Worm (Caenorhabditis elegans) whole organism, young adult: Measurements from ENCODE around the gene F46C5.6.

Source experiments
- C06A6.2 ChIP-seq: fragments of 200-800 bp; sonication (Bioruptor generic); conservative IDR thresholded peaks from 2 replicates; pipeline ENCODE4 v1.3.6; 2022; ENCODE audit warnings: missing genetic modification characterization, missing compliant biosample characterization
- D2030.7 ChIP-seq: fragments of 200-800 bp; sonication (Bioruptor generic); IDR thresholded peaks from 2 replicates; pipeline ENCODE4 v1.3.6; 2022; ENCODE audit warnings: missing genetic modification reagents, missing genetic modification characterization, missing compliant biosample characterization
- F10E7.11 ChIP-seq: sonication (generic microtip); optimal IDR thresholded peaks from 2 replicates; lab custom pipeline; 2017; ENCODE audit warnings: mild to moderate bottlenecking, missing genetic modification characterization, moderate library complexity, missing compliant biosample characterization
- F33H1.4 ChIP-seq: fragments of 200-800 bp; sonication (Bioruptor generic); IDR thresholded peaks from 2 replicates; pipeline ENCODE4 v1.3.6; 2022; ENCODE audit warnings: missing genetic modification reagents, missing genetic modification characterization, missing compliant biosample characterization
- F37B4.10 ChIP-seq: fragments of 200-800 bp; sonication (Bioruptor generic); IDR thresholded peaks from 2 replicates; pipeline ENCODE4 v1.3.6; 2022; ENCODE audit warnings: missing genetic modification characterization, missing compliant biosample characterization
- F55B11.4 ChIP-seq: sonication (generic microtip); optimal IDR thresholded peaks from 2 replicates; lab custom pipeline; 2016; ENCODE audit warnings: missing compliant biosample characterization, missing genetic modification characterization, borderline replicate concordance; ENCODE audit not compliant: insufficient read depth
- T26A5.8 ChIP-seq: sonication (generic microtip); optimal IDR thresholded peaks from 2 replicates; lab custom pipeline; 2016; ENCODE audit warnings: missing genetic modification characterization, missing compliant biosample characterization
- Y53G8AR.9 ChIP-seq: fragments of 200-800 bp; sonication (Bioruptor generic); conservative IDR thresholded peaks from 2 replicates; pipeline ENCODE4 v1.3.6; 2022; ENCODE audit warnings: missing genetic modification reagents, missing genetic modification characterization, missing compliant biosample characterization
- Y79H2A.3 ChIP-seq: fragments of 200-800 bp; sonication (Bioruptor generic); conservative IDR thresholded peaks from 2 replicates; pipeline ENCODE4 v1.3.6; 2022; ENCODE audit warnings: missing genetic modification reagents, missing genetic modification characterization, missing compliant biosample characterization
- ama-1 ChIP-seq, 3 experiments: fragments of 150-350 bp in 1 of 3; sonication (generic microtip) in 2 of 3; optimal IDR thresholded peaks; 2 replicates each; lab custom pipeline; 2014 to 2018; ENCODE audit warnings: missing biosample characterization in 2 of 3, missing genetic modification characterization in 2 of 3, missing genetic modification reagents in 2 of 3
- aptf-2 ChIP-seq: fragments of 200-800 bp; sonication (Bioruptor generic); conservative IDR thresholded peaks from 2 replicates; pipeline ENCODE4 v1.3.6; 2022; ENCODE audit warnings: missing genetic modification reagents, missing genetic modification characterization, missing compliant biosample characterization
- attf-6 ChIP-seq: fragments of 200-800 bp; sonication (Bioruptor generic); IDR thresholded peaks from 2 replicates; pipeline ENCODE4 v1.3.6; 2022; ENCODE audit warnings: missing genetic modification reagents, missing genetic modification characterization, missing compliant biosample characterization
- dpff-1 ChIP-seq: sonication (generic microtip); optimal IDR thresholded peaks from 2 replicates; lab custom pipeline; 2017; ENCODE audit warnings: mild to moderate bottlenecking, missing genetic modification characterization, missing compliant biosample characterization
- dpl-1 ChIP-seq: fragments of 150-350 bp; optimal IDR thresholded peaks from 2 replicates; lab custom pipeline; 2014; ENCODE audit warnings: missing biosample characterization, missing genetic modification reagents, missing genetic modification characterization
- efl-1 ChIP-seq: fragments of 150-350 bp; optimal IDR thresholded peaks from 2 replicates; lab custom pipeline; 2014; ENCODE audit warnings: missing biosample characterization, missing genetic modification reagents, missing genetic modification characterization
- egl-44 ChIP-seq: fragments of 200-800 bp; sonication (Bioruptor generic); IDR thresholded peaks from 2 replicates; pipeline ENCODE4 v1.3.6; 2022; ENCODE audit warnings: missing genetic modification reagents, missing genetic modification characterization, missing compliant biosample characterization
- egrh-3 ChIP-seq: fragments of 200-800 bp; sonication (Bioruptor generic); IDR thresholded peaks from 2 replicates; pipeline ENCODE4 v1.3.6; 2022; ENCODE audit warnings: missing genetic modification reagents, missing genetic modification characterization, missing compliant biosample characterization
- gei-17 ChIP-seq: fragments of 200-800 bp; sonication (Bioruptor generic); optimal IDR thresholded peaks from 2 replicates; lab custom pipeline; 2018; ENCODE audit warnings: mild to moderate bottlenecking, missing genetic modification characterization, missing compliant biosample characterization
- him-1 ChIP-seq: sonication (generic microtip); optimal IDR thresholded peaks from 2 replicates; lab custom pipeline; 2016; ENCODE audit warnings: missing genotype, missing genetic modification reagents, missing genetic modification characterization, missing compliant biosample characterization
- hlh-26 ChIP-seq: fragments of 200-800 bp; sonication (Bioruptor generic); conservative IDR thresholded peaks from 2 replicates; pipeline ENCODE4 v1.3.6; 2022; ENCODE audit warnings: missing genetic modification reagents, missing genetic modification characterization, missing compliant biosample characterization
- hsf-1 ChIP-seq: fragments of 200-800 bp; sonication (Bioruptor generic); IDR thresholded peaks from 2 replicates; pipeline ENCODE4 v1.3.6; 2022; ENCODE audit warnings: missing genetic modification reagents, missing genetic modification characterization, missing compliant biosample characterization
- lag-1 ChIP-seq: fragments of 200-800 bp; sonication (Bioruptor generic); IDR thresholded peaks from 2 replicates; pipeline ENCODE4 v1.3.6; 2022; ENCODE audit warnings: missing genetic modification reagents, missing genetic modification characterization, missing compliant biosample characterization
- let-607 ChIP-seq, 2 experiments: fragments of 200-800 bp in 1 of 2; sonication (Bioruptor generic) in 1 of 2; sonication (generic microtip) in 1 of 2; optimal IDR thresholded peaks; 2 replicates each; lab custom pipeline; 2016 to 2018; ENCODE audit warnings: mild to moderate bottlenecking in 2 of 2, missing compliant biosample characterization in 2 of 2, missing genetic modification characterization in 2 of 2, moderate library complexity in 2 of 2, missing genotype in 1 of 2
- lin-54 ChIP-seq: fragments of 200-800 bp; sonication (Bioruptor generic); optimal IDR thresholded peaks from 2 replicates; lab custom pipeline; 2018; ENCODE audit warnings: mild to moderate bottlenecking, missing genetic modification characterization, missing compliant biosample characterization
- lir-1 ChIP-seq: fragments of 200-800 bp; sonication (Bioruptor generic); conservative IDR thresholded peaks from 2 replicates; pipeline ENCODE4 v1.3.6; 2022; ENCODE audit warnings: missing genetic modification reagents, missing genetic modification characterization, missing compliant biosample characterization
- lsl-1 ChIP-seq: fragments of 200-800 bp; sonication (Bioruptor generic); optimal IDR thresholded peaks from 2 replicates; lab custom pipeline; 2018; ENCODE audit warnings: mild to moderate bottlenecking, missing genetic modification characterization, moderate library complexity, missing compliant biosample characterization
- madf-10 ChIP-seq: sonication (generic microtip); optimal IDR thresholded peaks from 2 replicates; lab custom pipeline; 2016; ENCODE audit warnings: mild to moderate bottlenecking, missing genetic modification characterization, missing compliant biosample characterization
- madf-6 ChIP-seq: fragments of 200-800 bp; sonication (Bioruptor generic); IDR thresholded peaks from 2 replicates; pipeline ENCODE4 v1.3.6; 2022; ENCODE audit warnings: missing genetic modification reagents, missing genetic modification characterization, missing compliant biosample characterization
- mes-4 ChIP-seq: sonication (generic microtip); optimal IDR thresholded peaks from 2 replicates; lab custom pipeline; 2016; ENCODE audit warnings: missing genotype, missing genetic modification characterization, missing compliant biosample characterization
- nhr-120 ChIP-seq: fragments of 200-800 bp; sonication (Bioruptor generic); IDR thresholded peaks from 2 replicates; pipeline ENCODE4 v1.3.6; 2022; ENCODE audit warnings: missing genetic modification characterization, missing compliant biosample characterization
- nhr-90 ChIP-seq: sonication (generic microtip); optimal IDR thresholded peaks from 2 replicates; lab custom pipeline; 2016; ENCODE audit warnings: missing genotype, mild to moderate bottlenecking, missing genetic modification characterization, missing compliant biosample characterization
- rcor-1 ChIP-seq: fragments of 200-800 bp; sonication (Bioruptor generic); IDR thresholded peaks from 2 replicates; pipeline ENCODE4 v1.3.6; 2022; ENCODE audit warnings: missing genetic modification reagents, missing genetic modification characterization, missing compliant biosample characterization
- rec-8 ChIP-seq, 2 experiments: sonication (generic microtip); optimal IDR thresholded peaks; 2 replicates each; lab custom pipeline; 2016; ENCODE audit warnings: mild to moderate bottlenecking in 2 of 2, missing genetic modification characterization in 2 of 2, missing genetic modification reagents in 2 of 2, missing genotype in 2 of 2, missing biosample characterization in 1 of 2, missing compliant biosample characterization in 1 of 2, moderate library complexity in 1 of 2
- sea-2 ChIP-seq: fragments of 200-800 bp; sonication (Bioruptor generic); IDR thresholded peaks from 2 replicates; pipeline ENCODE4 v1.3.6; 2022; ENCODE audit warnings: missing genetic modification characterization, missing compliant biosample characterization
- snpc-3.4 ChIP-seq: sonication (generic microtip); optimal IDR thresholded peaks from 2 replicates; lab custom pipeline; 2017; ENCODE audit warnings: missing genetic modification characterization, mild to moderate bottlenecking, missing compliant biosample characterization, antibody characterized with exemption, moderate library complexity, missing genotype, missing genetic modification reagents
- sptf-2 ChIP-seq: fragments of 200-800 bp; sonication (Bioruptor generic); optimal IDR thresholded peaks from 2 replicates; lab custom pipeline; 2018; ENCODE audit warnings: mild to moderate bottlenecking, missing genetic modification characterization, missing compliant biosample characterization
- tlf-1 ChIP-seq: fragments of 200-800 bp; sonication (Bioruptor generic); optimal IDR thresholded peaks from 2 replicates; lab custom pipeline; 2018; ENCODE audit warnings: mild to moderate bottlenecking, missing genetic modification characterization, missing compliant biosample characterization
- xnd-1 ChIP-seq: sonication (generic microtip); optimal IDR thresholded peaks from 2 replicates; lab custom pipeline; 2016; ENCODE audit warnings: missing genotype, missing genetic modification reagents, missing genetic modification characterization, missing compliant biosample characterization
- ztf-18 ChIP-seq: sonication (generic microtip); optimal IDR thresholded peaks from 2 replicates; lab custom pipeline; 2016; ENCODE audit warnings: missing genotype, mild to moderate bottlenecking, missing genetic modification characterization, missing compliant biosample characterization
- ztf-22 ChIP-seq: fragments of 200-800 bp; sonication (Bioruptor generic); optimal IDR thresholded peaks from 2 replicates; lab custom pipeline; 2018; ENCODE audit warnings: mild to moderate bottlenecking, missing genetic modification characterization, moderate library complexity, missing compliant biosample characterization
- ztf-26 ChIP-seq: sonication (generic microtip); optimal IDR thresholded peaks from 2 replicates; lab custom pipeline; 2017; ENCODE audit warnings: missing genetic modification characterization, missing compliant biosample characterization
- ztf-28 ChIP-seq: fragments of 200-800 bp; sonication (Bioruptor generic); IDR thresholded peaks from 2 replicates; pipeline ENCODE4 v1.3.6; 2022; ENCODE audit warnings: missing genetic modification reagents, missing genetic modification characterization, missing compliant biosample characterization
- ztf-3 ChIP-seq: fragments of 200-800 bp; sonication (Bioruptor generic); optimal IDR thresholded peaks from 2 replicates; lab custom pipeline; 2018; ENCODE audit warnings: mild to moderate bottlenecking, missing genetic modification characterization, missing compliant biosample characterization

The F46C5.6 gene

ce11 chrII:8844465-8845126, at the start of gene F46C5.6:
Gene F46C5.6 (minus strand): TSS chrII:8844515.
- TF ChIP-seq sptf-2 (GFP tag; lab: Kevin White, UChicago) (no peak), hsf-1 (GFP tag; lab: Robert Waterston, UW) (no peak), sea-2 (GFP tag; lab: Robert Waterston, UW) (no peak), attf-6 (no peak), let-607 (tag; optimal IDR thresholded peaks at IDR 0.05; lab: Kevin White, UChicago) (no peak), tlf-1 (GFP tag; lab: Kevin White, UChicago) (no peak), C06A6.2 (GFP tag; lab: Robert Waterston, UW) (no peak), dpff-1 (tag; lab: Kevin White, UChicago) (no peak), hlh-26 (GFP tag; lab: Robert Waterston, UW) (no peak), snpc-3.4 (tag; lab: Kevin White, UChicago) (no peak), rcor-1 (no peak), aptf-2 (GFP tag; lab: Robert Waterston, UW) (no peak), him-1 (tag; lab: Kevin White, UChicago) (no peak), ama-1 (optimal IDR thresholded peaks at IDR 0.05; lab: Kevin White, UChicago) (no peak), ama-1 (GFP tag; optimal IDR thresholded peaks at IDR 0.05; lab: Kevin White, UChicago) (no peak), F37B4.10 (GFP tag; lab: Robert Waterston, UW) (no peak), gei-17 (no peak), ztf-22 (GFP tag; lab: Kevin White, UChicago) (no peak), ztf-18 (tag; lab: Kevin White, UChicago) (no peak), nhr-90 (tag; lab: Kevin White, UChicago) (no peak), nhr-120 (no peak)
- TF ChIP-seq, all 124 proteins: peak for 0

DNA sequence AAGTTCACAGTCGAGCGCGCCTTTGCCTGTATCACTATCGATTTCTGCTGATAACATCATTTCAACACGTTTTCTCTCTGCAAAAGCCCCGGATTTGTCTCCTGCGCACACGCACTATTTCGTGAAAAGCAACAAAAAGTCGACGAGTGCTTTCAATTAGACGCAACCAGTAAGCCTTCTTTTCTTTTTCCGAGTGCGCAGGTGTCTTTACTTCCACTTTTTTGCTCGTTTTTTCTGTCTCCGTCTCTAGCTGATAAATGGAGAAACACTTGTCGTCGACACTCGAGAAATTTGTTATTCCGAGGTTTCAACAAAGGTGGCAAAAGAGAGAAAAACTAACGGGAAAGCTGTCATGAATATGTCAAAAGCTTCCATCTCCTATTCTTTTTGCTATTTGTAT, 47.3 kb upstream of the F46C5.6 start:
- TF ChIP-seq lag-1, result no peak
- TF ChIP-seq lir-1 (GFP tag; lab: Robert Waterston, UW), result no peak
- no peak for TF ChIP-seq rec-8 (tag; optimal IDR thresholded peaks at IDR 0.05; lab: Kevin White, UChicago)
- no peak for TF ChIP-seq ztf-28 (GFP tag; lab: Robert Waterston, UW)
- TF ChIP-seq T26A5.8 (tag; lab: Kevin White, UChicago), result no peak
- no peak for TF ChIP-seq F55B11.4 (tag; lab: Kevin White, UChicago)
- no peak for TF ChIP-seq C06A6.2 (GFP tag; lab: Robert Waterston, UW)
- no peak for TF ChIP-seq ztf-18 (tag; lab: Kevin White, UChicago)
- no peak for TF ChIP-seq ztf-26 (tag; lab: Kevin White, UChicago)
- TF ChIP-seq dpff-1 (tag; lab: Kevin White, UChicago), result no peak
- TF ChIP-seq madf-6 (GFP tag; lab: Robert Waterston, UW), result no peak
- TF ChIP-seq Y53G8AR.9 (GFP tag; lab: Robert Waterston, UW), result no peak
- TF ChIP-seq Y79H2A.3, result no peak
- TF ChIP-seq ztf-3, result no peak
- TF ChIP-seq F10E7.11 (tag; lab: Kevin White, UChicago), result no peak
- TF ChIP-seq egl-44 (GFP tag; lab: Robert Waterston, UW), result no peak
- TF ChIP-seq madf-10 (tag; lab: Kevin White, UChicago), result no peak
- TF ChIP-seq, all 124 proteins: peak for 0

ce11 chrII:8891042-8891441, 46.7 kb upstream of the F46C5.6 start:
- peak; percentile 77 for TF ChIP-seq lin-54 (GFP tag; lab: Kevin White, UChicago)
- peak; percentile 67 for TF ChIP-seq efl-1 (GFP tag; lab: Kevin White, UChicago)
- TF ChIP-seq egrh-3, result no peak
- no peak for TF ChIP-seq C06A6.2 (GFP tag; lab: Robert Waterston, UW)
- no peak for TF ChIP-seq ztf-18 (tag; lab: Kevin White, UChicago)
- peak; percentile 76 for TF ChIP-seq lsl-1
- TF ChIP-seq D2030.7 (GFP tag; lab: Robert Waterston, UW), result 0 out of 2 replicates have a peak, but pooled peaks have one; percentile 29
- peak; percentile 41; the same call in 1 of the 2 replicates for TF ChIP-seq F33H1.4
- peak; percentile 35 for TF ChIP-seq dpl-1 (GFP tag; lab: Kevin White, UChicago)
- peak; percentile 10 for TF ChIP-seq xnd-1
- no peak for TF ChIP-seq sea-2 (GFP tag; lab: Robert Waterston, UW)
- no peak for TF ChIP-seq mes-4 (tag; lab: Kevin White, UChicago)
- TF ChIP-seq, all 124 proteins: peak for 7
